Fruit fly (Drosophila melanogaster) whole organism, embryonic: ENCODE results near the gene CG33299.
A peak's percentile ranks its signal among the peaks of the same experiment; 100 is the strongest.

ENCODE experiments used
- CG10431 ChIP-seq: fragments of 200-800 bp; sonication (Bioruptor generic); optimal IDR thresholded peaks from 3 replicates; lab custom pipeline; 2018; ENCODE audit warnings: missing biosample characterization, mild to moderate bottlenecking, missing genetic modification characterization
- CG11093 ChIP-seq: fragments of 200-800 bp; sonication (Bioruptor generic); IDR thresholded peaks from 3 replicates; pipeline ENCODE4 v1.3.6; 2022; ENCODE audit warnings: missing biosample characterization, missing genetic modification characterization
- CG12659 ChIP-seq: fragments of 200-800 bp; sonication (Bioruptor generic); optimal IDR thresholded peaks from 3 replicates; lab custom pipeline; 2017; ENCODE audit warnings: mild to moderate bottlenecking, missing biosample characterization, missing genetic modification reagents, missing genetic modification characterization
- CG12769 ChIP-seq: fragments of 200-800 bp; sonication (Bioruptor generic); optimal IDR thresholded peaks from 2 replicates; lab custom pipeline; 2019; ENCODE audit warnings: missing biosample characterization, mild to moderate bottlenecking, missing genetic modification characterization, moderate library complexity
- CG15011 ChIP-seq: fragments of 200-800 bp; sonication (Bioruptor generic); optimal IDR thresholded peaks from 3 replicates; lab custom pipeline; 2018; ENCODE audit warnings: missing biosample characterization, mild to moderate bottlenecking, missing genetic modification characterization
- CG1602 ChIP-seq: fragments of 200-800 bp; sonication (Bioruptor generic); optimal IDR thresholded peaks from 3 replicates; lab custom pipeline; 2016; ENCODE audit warnings: missing biosample characterization, missing genetic modification characterization
- CG1792 ChIP-seq: fragments of 200-800 bp; sonication (Bioruptor generic); optimal IDR thresholded peaks from 2 replicates; lab custom pipeline; 2016; ENCODE audit warnings: missing biosample characterization, missing genetic modification characterization
- CG1832 ChIP-seq: fragments of 200-800 bp; sonication (Bioruptor generic); optimal IDR thresholded peaks from 2 replicates; lab custom pipeline; 2017; ENCODE audit warnings: missing biosample characterization, mild to moderate bottlenecking, missing genetic modification characterization, inconsistent platforms
- CG18476 ChIP-seq: fragments of 200-800 bp; sonication (Bioruptor generic); optimal IDR thresholded peaks from 2 replicates; lab custom pipeline; 2016; ENCODE audit warnings: missing biosample characterization, mild to moderate bottlenecking, missing genetic modification characterization
- CG34376 ChIP-seq: fragments of 200-800 bp; sonication (Bioruptor generic); optimal IDR thresholded peaks from 2 replicates; lab custom pipeline; 2018; ENCODE audit warnings: missing biosample characterization, mild to moderate bottlenecking, missing genetic modification characterization
- CG3995 ChIP-seq: fragments of 200-800 bp; sonication (Bioruptor generic); optimal IDR thresholded peaks from 3 replicates; lab custom pipeline; 2016; ENCODE audit warnings: missing biosample characterization, missing genetic modification characterization
- CG6765 ChIP-seq: fragments of 200-800 bp; sonication (Bioruptor generic); optimal IDR thresholded peaks from 3 replicates; lab custom pipeline; 2017; ENCODE audit warnings: missing biosample characterization, mild to moderate bottlenecking, missing genetic modification characterization
- CG6791 ChIP-seq: fragments of 200-800 bp; sonication (Bioruptor generic); IDR thresholded peaks from 3 replicates; pipeline ENCODE4 v1.3.6; 2022; ENCODE audit warnings: missing biosample characterization, missing genetic modification characterization; ENCODE audit not compliant: partially characterized antibody
- CG7357 ChIP-seq: fragments of 200-800 bp; sonication (Bioruptor generic); IDR thresholded peaks from 3 replicates; pipeline ENCODE4 v1.3.6; 2022; ENCODE audit warnings: missing biosample characterization, missing genetic modification characterization
- CG8924 ChIP-seq: fragments of 200-800 bp; optimal IDR thresholded peaks from 3 replicates; lab custom pipeline; 2019; ENCODE audit warnings: missing biosample characterization, mild to moderate bottlenecking, missing genetic modification characterization, moderate library complexity
- CG9797 ChIP-seq: fragments of 200-800 bp; sonication (Bioruptor generic); optimal IDR thresholded peaks from 3 replicates; lab custom pipeline; 2018; ENCODE audit warnings: missing biosample characterization, mild to moderate bottlenecking, missing genetic modification characterization
- Dad ChIP-seq: fragments of 200-800 bp; sonication (Bioruptor generic); optimal IDR thresholded peaks from 3 replicates; lab custom pipeline; 2016; ENCODE audit warnings: missing biosample characterization, missing genetic modification characterization
- Dbx ChIP-seq: fragments of 200-800 bp; sonication (Bioruptor generic); IDR thresholded peaks from 3 replicates; pipeline ENCODE4 v1.3.6; 2022; ENCODE audit warnings: missing biosample characterization, missing genetic modification characterization
- Fer1 ChIP-seq: fragments of 200-800 bp; sonication (Bioruptor generic); optimal IDR thresholded peaks from 2 replicates; lab custom pipeline; 2017; ENCODE audit warnings: missing biosample characterization, mild to moderate bottlenecking, missing genetic modification characterization
- HmgZ ChIP-seq: fragments of 200-800 bp; sonication (Bioruptor generic); optimal IDR thresholded peaks from 2 replicates; lab custom pipeline; 2018; ENCODE audit warnings: missing biosample characterization, mild to moderate bottlenecking, missing genetic modification characterization
- Hr3 ChIP-seq: fragments of 200-800 bp; sonication (Bioruptor generic); optimal IDR thresholded peaks from 3 replicates; lab custom pipeline; 2016; ENCODE audit warnings: missing biosample characterization, missing genetic modification characterization
- Hr78 ChIP-seq, 2 experiments: fragments of 200-800 bp in 1 of 2; fragments of >200 bp in 1 of 2; sonication (Bioruptor generic) in 1 of 2; optimal IDR thresholded peaks; 2 replicates each; lab custom pipeline; 2017 to 2019; ENCODE audit warnings: missing biosample characterization in 2 of 2, missing genetic modification characterization in 2 of 2, mild to moderate bottlenecking in 1 of 2, moderate library complexity in 1 of 2
- Lim3 ChIP-seq: fragments of 200-800 bp; sonication (Bioruptor generic); IDR thresholded peaks from 2 replicates; pipeline ENCODE4 v1.3.6; 2022; ENCODE audit warnings: missing biosample characterization, missing genetic modification characterization
- Rfx ChIP-seq: fragments of 200-800 bp; sonication (Bioruptor generic); IDR thresholded peaks from 2 replicates; pipeline ENCODE4 v1.3.6; 2022; ENCODE audit warnings: missing biosample characterization, missing genetic modification characterization
- Scr ChIP-seq: fragments of 200-800 bp; sonication (Bioruptor generic); IDR thresholded peaks from 2 replicates; pipeline ENCODE4 v1.3.6; 2022; ENCODE audit warnings: missing biosample characterization, missing genetic modification characterization; ENCODE audit not compliant: partially characterized antibody
- Sry-δ ChIP-seq: fragments of 200-800 bp; sonication (Bioruptor generic); optimal IDR thresholded peaks from 2 replicates; lab custom pipeline; 2016; ENCODE audit warnings: missing biosample characterization, missing genetic modification characterization
- bigmax ChIP-seq: fragments of 200-800 bp; sonication (Bioruptor generic); optimal IDR thresholded peaks from 2 replicates; lab custom pipeline; 2018; ENCODE audit warnings: missing biosample characterization, mild to moderate bottlenecking, missing genetic modification characterization
- cg ChIP-seq: fragments of 200-800 bp; sonication (Bioruptor generic); optimal IDR thresholded peaks from 3 replicates; lab custom pipeline; 2019; ENCODE audit warnings: missing biosample characterization, mild to moderate bottlenecking, missing genetic modification characterization, moderate library complexity
- exex ChIP-seq: fragments of 200-800 bp; sonication (Bioruptor generic); optimal IDR thresholded peaks from 4 replicates; lab custom pipeline; 2018; ENCODE audit warnings: missing biosample characterization, mild to moderate bottlenecking, missing genetic modification characterization, moderate library complexity
- grn ChIP-seq: fragments of 200-800 bp; sonication (Bioruptor generic); optimal IDR thresholded peaks from 3 replicates; lab custom pipeline; 2017; ENCODE audit warnings: missing biosample characterization, missing genetic modification characterization
- ind ChIP-seq: fragments of 200-800 bp; sonication (Bioruptor generic); optimal IDR thresholded peaks from 3 replicates; lab custom pipeline; 2016; ENCODE audit warnings: missing biosample characterization, missing genetic modification characterization
- kay ChIP-seq: fragments of 200-800 bp; sonication (Bioruptor generic); optimal IDR thresholded peaks from 2 replicates; lab custom pipeline; 2016; ENCODE audit warnings: missing biosample characterization, missing genetic modification characterization
- mirr ChIP-seq: fragments of 200-800 bp; sonication (Bioruptor generic); optimal IDR thresholded peaks from 3 replicates; lab custom pipeline; 2018; ENCODE audit warnings: missing biosample characterization, mild to moderate bottlenecking, missing genetic modification characterization
- pan ChIP-seq, 4 experiments: fragments of >200 bp in 3 of 4; fragments of 200-800 bp in 1 of 4; sonication (Bioruptor generic) in 1 of 4; optimal IDR thresholded peaks in 3 of 4; IDR thresholded peaks in 1 of 4; 2 replicates each; pipeline versions ENCODE4 v1.3.6 to Lab custom; 2017 to 2022; ENCODE audit warnings: missing biosample characterization in 2 of 4, missing genetic modification characterization in 2 of 4, mixed read lengths in 1 of 4
- pnt ChIP-seq: fragments of 200-800 bp; sonication (Bioruptor generic); optimal IDR thresholded peaks from 3 replicates; lab custom pipeline; 2016; ENCODE audit warnings: missing biosample characterization, missing genetic modification characterization
- pros ChIP-seq: fragments of 200-800 bp; sonication (Bioruptor generic); optimal IDR thresholded peaks from 3 replicates; lab custom pipeline; 2019; ENCODE audit warnings: missing biosample characterization, mild to moderate bottlenecking, missing genetic modification characterization, moderate library complexity
- sc ChIP-seq, 3 experiments: fragments of >200 bp in 2 of 3; fragments of 200-800 bp in 1 of 3; sonication (Bioruptor generic) in 1 of 3; optimal IDR thresholded peaks; 2 replicates in 2 of 3; 3 replicates in 1 of 3; lab custom pipeline; 2017; ENCODE audit warnings: mild to moderate bottlenecking in 1 of 3, missing biosample characterization in 1 of 3, missing genetic modification characterization in 1 of 3, missing genetic modification reagents in 1 of 3
- sd ChIP-seq: fragments of 200-800 bp; sonication (Bioruptor generic); optimal IDR thresholded peaks from 3 replicates; lab custom pipeline; 2018; ENCODE audit warnings: missing biosample characterization, mild to moderate bottlenecking, missing genetic modification characterization, moderate library complexity
- sim ChIP-seq: fragments of 200-800 bp; sonication (Bioruptor generic); IDR thresholded peaks from 2 replicates; pipeline ENCODE4 v1.3.6; 2022; ENCODE audit warnings: missing biosample characterization, missing genetic modification characterization
- sima ChIP-seq: fragments of 200-800 bp; sonication (Bioruptor generic); optimal IDR thresholded peaks from 2 replicates; lab custom pipeline; 2016; ENCODE audit warnings: missing biosample characterization, missing genetic modification characterization
- slbo ChIP-seq: fragments of 200-800 bp; sonication (Bioruptor generic); IDR thresholded peaks from 2 replicates; pipeline ENCODE4 v1.3.6; 2022; ENCODE audit warnings: missing biosample characterization, missing genetic modification characterization
- unpg ChIP-seq: fragments of 200-800 bp; sonication (Bioruptor generic); optimal IDR thresholded peaks from 3 replicates; lab custom pipeline; 2018; ENCODE audit warnings: missing biosample characterization, mild to moderate bottlenecking, missing genetic modification characterization, moderate library complexity
- wdn ChIP-seq: fragments of 200-800 bp; sonication (Bioruptor generic); IDR thresholded peaks from 2 replicates; pipeline ENCODE4 v1.3.6; 2022; ENCODE audit warnings: missing biosample characterization, missing genetic modification characterization
- zfh1 ChIP-seq: fragments of 200-800 bp; sonication (Bioruptor generic); IDR thresholded peaks from 3 replicates; pipeline ENCODE4 v1.3.6; 2022; ENCODE audit warnings: missing biosample characterization, missing genetic modification characterization

CG33299 gene

DNA sequence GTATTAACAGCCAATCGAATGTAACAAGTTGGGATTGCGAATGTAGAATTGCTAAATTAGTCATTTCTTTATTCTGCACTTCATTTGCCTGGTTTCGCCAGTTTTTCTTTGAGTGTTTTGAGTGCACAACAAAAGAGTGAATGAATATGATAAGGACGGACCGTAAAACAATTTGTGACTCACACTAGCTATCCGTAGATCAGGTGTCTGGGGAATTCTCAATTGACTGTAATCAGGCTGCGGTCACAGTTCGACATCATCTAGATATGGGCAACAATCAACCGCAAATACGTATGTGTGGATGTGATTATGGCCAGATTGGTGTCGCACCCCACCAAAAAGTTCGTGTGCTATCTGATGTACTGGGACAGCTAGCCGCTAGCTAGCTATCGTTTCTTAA, 36.5 kb upstream of the CG33299 start (continued):
- TF ChIP-seq pan (optimal IDR thresholded peaks at IDR 0.05; lab: Kevin White, UChicago), result no peak
- TF ChIP-seq pan (GFP tag; optimal IDR thresholded peaks at IDR 0.05 in 1 of 2, IDR thresholded peaks at IDR 0.05 in 1 of 2), result no peak
- no peak for TF ChIP-seq CG7357
- no peak for TF ChIP-seq CG15011 (GFP tag; lab: Kevin White, UChicago)
- TF ChIP-seq bigmax (GFP tag; lab: Kevin White, UChicago), result no peak
- TF ChIP-seq grn, result peak; percentile 100
- TF ChIP-seq Dbx, result no peak
- TF ChIP-seq CG9797, result no peak
- TF ChIP-seq CG12769 (tag; lab: Kevin White, UChicago), result peak; percentile 59
- no peak for TF ChIP-seq Dad (GFP tag; lab: Kevin White, UChicago)
- no peak for TF ChIP-seq CG12659 (GFP tag; lab: Kevin White, UChicago)
- peak; percentile 29; the same call in 1 of the 2 replicates for TF ChIP-seq Rfx
- no peak for TF ChIP-seq wdn (GFP tag; lab: Robert Waterston, UW)
- no peak for TF ChIP-seq slbo (GFP tag; lab: Robert Waterston, UW)
- no peak for TF ChIP-seq unpg (GFP tag; lab: Kevin White, UChicago)
- TF ChIP-seq Sry-δ (GFP tag; lab: Kevin White, UChicago), result no peak
- no peak for TF ChIP-seq CG6791
- TF ChIP-seq Lim3 (GFP tag; lab: Robert Waterston, UW), result no peak
- TF ChIP-seq ind (GFP tag; lab: Kevin White, UChicago), result no peak
- TF ChIP-seq Hr3 (GFP tag; lab: Kevin White, UChicago), result no peak
- no peak for TF ChIP-seq CG11093
- TF ChIP-seq sc (optimal IDR thresholded peaks at IDR 0.05; lab: Kevin White, UChicago), result no peak
- no peak for TF ChIP-seq sc (GFP tag; optimal IDR thresholded peaks at IDR 0.05; lab: Kevin White, UChicago)
- no peak for TF ChIP-seq pros (GFP tag; lab: Kevin White, UChicago)
- TF ChIP-seq zfh1 (GFP tag; lab: Robert Waterston, UW), result no peak
- TF ChIP-seq mirr, result peak; percentile 91
- peak; percentile 80 for TF ChIP-seq CG34376 (GFP tag; lab: Kevin White, UChicago)
- no peak for TF ChIP-seq pnt
- no peak for TF ChIP-seq CG1602 (GFP tag; lab: Kevin White, UChicago)
- no peak for TF ChIP-seq Fer1 (GFP tag; lab: Kevin White, UChicago)
- TF ChIP-seq CG1792 (GFP tag; lab: Kevin White, UChicago), result no peak
- TF ChIP-seq CG3995, result no peak
- no peak for TF ChIP-seq Scr (GFP tag; lab: Robert Waterston, UW)
- peak; percentile 95 for TF ChIP-seq exex (tag; lab: Kevin White, UChicago)
- no peak for TF ChIP-seq CG18476 (GFP tag; lab: Kevin White, UChicago)
- TF ChIP-seq sima (GFP tag; lab: Kevin White, UChicago), result no peak
- peak; percentile 87 for TF ChIP-seq sd
- TF ChIP-seq CG10431 (GFP tag; lab: Kevin White, UChicago), result no peak
- no peak for TF ChIP-seq CG8924
- peak; percentile 54 for TF ChIP-seq kay
- peak; percentile 52 for TF ChIP-seq HmgZ
- no peak for TF ChIP-seq sim
- peak in 1 of 2 experiments; percentile 23 for TF ChIP-seq Hr78 (GFP tag; optimal IDR thresholded peaks at IDR 0.05; lab: Kevin White, UChicago)
- peak; percentile 9 for TF ChIP-seq cg (GFP tag; lab: Kevin White, UChicago)
- TF ChIP-seq CG1832 (GFP tag; lab: Kevin White, UChicago), result no peak
- no peak for TF ChIP-seq CG6765
